Fruit fly (Drosophila melanogaster): ENCODE results near the gene CG33333.

DNA sequence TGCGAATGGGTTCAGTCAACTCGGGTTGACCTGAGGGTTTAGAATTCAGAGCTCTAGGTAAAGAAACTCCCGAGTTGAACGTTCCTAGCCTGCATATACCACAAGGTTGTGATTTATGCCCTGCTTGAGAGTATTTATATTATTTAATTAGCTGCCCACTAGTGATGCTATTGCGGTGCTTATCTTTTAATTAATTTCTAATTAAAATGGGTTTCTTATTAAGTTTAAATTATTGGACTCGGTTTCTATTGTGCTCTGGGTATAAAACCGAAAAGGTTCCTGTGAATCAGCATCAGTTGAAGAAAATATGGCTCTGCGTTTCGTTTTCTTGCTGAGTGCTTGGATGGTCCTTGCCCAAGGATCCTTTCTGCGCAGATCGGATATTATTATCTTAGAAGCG is 1.8 kb upstream of the CG33333 start, which contains the start of gene CG5866:
- TF ChIP-seq CG8478 (optimal IDR thresholded peaks at IDR 0.05) (no peak), pan (optimal IDR thresholded peaks at IDR 0.05) (no peak), pan (GFP tag; optimal IDR thresholded peaks at IDR 0.05 in 1 of 2, IDR thresholded peaks at IDR 0.05 in 1 of 2) (no peak), HLH54F (GFP tag; optimal IDR thresholded peaks at IDR 0.05) (no peak), CG11093 (GFP tag; IDR thresholded peaks at IDR 0.05) (no peak), CG3065 (GFP tag; optimal IDR thresholded peaks at IDR 0.05) (no peak), lbe (GFP tag; optimal IDR thresholded peaks at IDR 0.05) (no peak), CG16815 (GFP tag; optimal IDR thresholded peaks at IDR 0.05) (no peak), bcd (GFP tag; optimal IDR thresholded peaks at IDR 0.05) (no peak), tup (GFP tag; optimal IDR thresholded peaks at IDR 0.05) (no peak), chn (GFP tag; optimal IDR thresholded peaks at IDR 0.05) (no peak), pzg (GFP tag; optimal IDR thresholded peaks at IDR 0.05) (no peak), Pdp1 (GFP tag; optimal IDR thresholded peaks at IDR 0.05) (no peak), Dp (GFP tag; optimal IDR thresholded peaks at IDR 0.05) (no peak), CkIIα-i1 (GFP tag; IDR thresholded peaks at IDR 0.05) (no peak)

All from whole organism, embryonic.